Worm (Caenorhabditis elegans) whole organism, L4 larva: ENCODE results near the gene lrpc-1.

Experiments
- R02D3.7 ChIP-seq: fragments of 150-350 bp; sonication (generic microtip); optimal IDR thresholded peaks from 3 replicates; lab custom pipeline; 2014; ENCODE audit warnings: missing biosample characterization, missing genetic modification characterization
- T20F7.1 ChIP-seq: fragments of 200-800 bp; sonication (Bioruptor generic); optimal IDR thresholded peaks from 2 replicates; lab custom pipeline; 2018; ENCODE audit warnings: mild to moderate bottlenecking, missing genetic modification characterization, missing compliant biosample characterization
- ZK546.5 ChIP-seq, 2 experiments: sonication (generic microtip); optimal IDR thresholded peaks; 2 replicates each; lab custom pipeline; 2017; ENCODE audit warnings: missing biosample characterization in 2 of 2, missing genetic modification characterization in 2 of 2
- aha-1 ChIP-seq: fragments of 150-350 bp; peaks from one replicate; lab custom pipeline; 2014; ENCODE audit warnings: missing biosample characterization, missing genetic modification characterization
- arid-1 ChIP-seq: fragments of 200-800 bp; sonication (Bioruptor generic); conservative IDR thresholded peaks from 2 replicates; pipeline ENCODE4 v1.3.6; 2022; ENCODE audit warnings: missing genetic modification reagents, missing genetic modification characterization, missing compliant biosample characterization
- ceh-28 ChIP-seq: fragments of 150-350 bp; optimal IDR thresholded peaks from 2 replicates; lab custom pipeline; 2014; ENCODE audit warnings: missing biosample characterization, missing genetic modification reagents, missing genetic modification characterization
- daf-16 ChIP-seq, 3 experiments: sonication (generic microtip); optimal IDR thresholded peaks; 2 replicates each; lab custom pipeline; 2016 to 2017; ENCODE audit warnings: missing genetic modification characterization in 3 of 3, missing genetic modification reagents in 3 of 3, mild to moderate bottlenecking in 2 of 3, missing compliant biosample characterization in 2 of 3, missing biosample characterization in 1 of 3, moderate library complexity in 1 of 3
- daf-19 ChIP-seq: fragments of 200-800 bp; sonication (Bioruptor generic); conservative IDR thresholded peaks from 2 replicates; pipeline ENCODE4 v1.3.6; 2022; ENCODE audit warnings: missing genetic modification characterization, missing compliant biosample characterization
- dpl-1 ChIP-seq: fragments of 150-350 bp; optimal IDR thresholded peaks from 2 replicates; lab custom pipeline; 2014; ENCODE audit warnings: missing biosample characterization, missing genetic modification reagents, missing genetic modification characterization
- duxl-1 ChIP-seq: sonication (generic microtip); optimal IDR thresholded peaks from 2 replicates; lab custom pipeline; 2016; ENCODE audit warnings: mild to moderate bottlenecking, missing genetic modification characterization, moderate library complexity, missing compliant biosample characterization; ENCODE audit not compliant: poor library complexity
- dve-1 ChIP-seq: sonication (generic microtip); optimal IDR thresholded peaks from 2 replicates; lab custom pipeline; 2017; ENCODE audit warnings: antibody characterized with exemption, mild to moderate bottlenecking, missing genetic modification characterization, missing compliant biosample characterization; ENCODE audit not compliant: insufficient read depth
- egl-43 ChIP-seq: fragments of 200-800 bp; sonication (Bioruptor generic); IDR thresholded peaks from 2 replicates; pipeline ENCODE4 v1.3.6; 2022; ENCODE audit warnings: missing genetic modification reagents, missing genetic modification characterization, missing compliant biosample characterization
- hlh-11 ChIP-seq: fragments of 200-800 bp; sonication (Bioruptor generic); optimal IDR thresholded peaks from 2 replicates; lab custom pipeline; 2018; ENCODE audit warnings: mild to moderate bottlenecking, missing genetic modification characterization, missing compliant biosample characterization
- hlh-30 ChIP-seq: sonication (generic microtip); optimal IDR thresholded peaks from 2 replicates; lab custom pipeline; 2017; ENCODE audit warnings: antibody characterized with exemption, mild to moderate bottlenecking, missing genetic modification characterization, missing compliant biosample characterization; ENCODE audit not compliant: insufficient read depth
- hmg-1.1 ChIP-seq: fragments of 200-800 bp; sonication (Bioruptor generic); IDR thresholded peaks from 2 replicates; pipeline ENCODE4 v1.3.6; 2022; ENCODE audit warnings: missing genetic modification reagents, missing genetic modification characterization, missing compliant biosample characterization
- jun-1 ChIP-seq: fragments of 150-350 bp; optimal IDR thresholded peaks from 2 replicates; lab custom pipeline; 2014; ENCODE audit warnings: missing biosample characterization, missing genetic modification reagents, missing genetic modification characterization
- lin-13 ChIP-seq: fragments of 150-350 bp; optimal IDR thresholded peaks from 2 replicates; lab custom pipeline; 2014; ENCODE audit warnings: missing biosample characterization, missing genetic modification reagents, missing genetic modification characterization
- lin-38 ChIP-seq: fragments of 200-800 bp; sonication (Bioruptor generic); IDR thresholded peaks from 2 replicates; pipeline ENCODE4 v1.3.6; 2022; ENCODE audit warnings: missing genetic modification reagents, missing genetic modification characterization, missing compliant biosample characterization
- lin-39 ChIP-seq: fragments of 150-350 bp; optimal IDR thresholded peaks from 2 replicates; lab custom pipeline; 2014; ENCODE audit warnings: missing biosample characterization, missing genetic modification reagents, missing genetic modification characterization
- lsy-2 ChIP-seq, 2 experiments: fragments of 150-350 bp in 1 of 2; sonication (generic microtip) in 1 of 2; optimal IDR thresholded peaks; 2 replicates each; lab custom pipeline; 2014 to 2017; ENCODE audit warnings: missing biosample characterization in 2 of 2, missing genetic modification characterization in 2 of 2
- mep-1 ChIP-seq: fragments of 150-350 bp; sonication (generic microtip); optimal IDR thresholded peaks from 3 replicates; lab custom pipeline; 2014; ENCODE audit warnings: missing biosample characterization, missing genetic modification characterization
- mes-2 ChIP-seq: sonication (generic microtip); optimal IDR thresholded peaks from 2 replicates; lab custom pipeline; 2016; ENCODE audit warnings: missing genotype, mild to moderate bottlenecking, missing genetic modification characterization, missing compliant biosample characterization; ENCODE audit not compliant: poor library complexity, severe bottlenecking
- mxl-2 ChIP-seq: fragments of 200-800 bp; sonication (Bioruptor generic); conservative IDR thresholded peaks from 2 replicates; pipeline ENCODE4 v1.3.6; 2022; ENCODE audit warnings: missing genetic modification reagents, missing genetic modification characterization, missing compliant biosample characterization
- nhr-11 ChIP-seq: fragments of 150-350 bp; optimal IDR thresholded peaks from 2 replicates; lab custom pipeline; 2014; ENCODE audit warnings: missing biosample characterization, missing genetic modification characterization
- nhr-25 ChIP-seq: sonication (generic microtip); optimal IDR thresholded peaks from 2 replicates; lab custom pipeline; 2017; ENCODE audit warnings: missing genetic modification characterization, mild to moderate bottlenecking, missing compliant biosample characterization, antibody characterized with exemption, moderate library complexity, borderline replicate concordance; ENCODE audit not compliant: insufficient read depth
- nhr-48 ChIP-seq: sonication (generic microtip); optimal IDR thresholded peaks from 2 replicates; lab custom pipeline; 2016; ENCODE audit warnings: mild to moderate bottlenecking, missing genetic modification characterization, missing compliant biosample characterization
- nhr-6 ChIP-seq: fragments of 150-350 bp; optimal IDR thresholded peaks from 2 replicates; lab custom pipeline; 2014; ENCODE audit warnings: missing biosample characterization, missing genetic modification characterization
- nhr-76 ChIP-seq: fragments of 150-350 bp; optimal IDR thresholded peaks from 2 replicates; lab custom pipeline; 2014; ENCODE audit warnings: missing biosample characterization, missing genetic modification characterization
- nhr-77 ChIP-seq: fragments of 150-350 bp; optimal IDR thresholded peaks from 2 replicates; lab custom pipeline; 2014; ENCODE audit warnings: missing biosample characterization, missing genetic modification characterization
- pha-4 ChIP-seq, 2 experiments: fragments of 150-350 bp in 1 of 2; fragments of 200-800 bp in 1 of 2; sonication (Bioruptor generic) in 1 of 2; IDR thresholded peaks in 1 of 2; optimal IDR thresholded peaks in 1 of 2; 2 replicates each; pipeline versions ENCODE4 v1.3.6 to Lab custom; 2014 to 2022; ENCODE audit warnings: missing genetic modification characterization in 2 of 2, missing genetic modification reagents in 2 of 2, missing biosample characterization in 1 of 2, missing compliant biosample characterization in 1 of 2
- rbr-2 ChIP-seq: sonication (generic microtip); optimal IDR thresholded peaks from 2 replicates; lab custom pipeline; 2016; ENCODE audit warnings: missing genotype, missing genetic modification characterization, missing compliant biosample characterization
- snpc-4 ChIP-seq: fragments of 150-350 bp; optimal IDR thresholded peaks from 2 replicates; lab custom pipeline; 2014; ENCODE audit warnings: missing biosample characterization, missing genetic modification characterization
- spr-3 ChIP-seq: fragments of 200-800 bp; sonication (Bioruptor generic); optimal IDR thresholded peaks from 2 replicates; lab custom pipeline; 2018; ENCODE audit warnings: mild to moderate bottlenecking, missing genetic modification characterization, missing compliant biosample characterization
- tra-1 ChIP-seq: fragments of 200-800 bp; sonication (Bioruptor generic); IDR thresholded peaks from 2 replicates; pipeline ENCODE4 v1.3.6; 2022; ENCODE audit warnings: missing genetic modification reagents, missing genetic modification characterization, missing compliant biosample characterization
- unc-130 ChIP-seq: sonication (generic microtip); optimal IDR thresholded peaks from 2 replicates; lab custom pipeline; 2016; ENCODE audit warnings: missing genetic modification reagents, missing genetic modification characterization, missing compliant biosample characterization
- unc-39 ChIP-seq: sonication (generic microtip); optimal IDR thresholded peaks from 2 replicates; lab custom pipeline; 2017; ENCODE audit warnings: missing biosample characterization, missing genetic modification characterization
- unc-62 ChIP-seq, 3 experiments: fragments of 150-350 bp in 1 of 3; sonication (generic microtip); optimal IDR thresholded peaks in 2 of 3; peaks in 1 of 3; 1 replicate in 1 of 3; 2 replicates in 2 of 3; lab custom pipeline; 2014 to 2017; ENCODE audit warnings: missing biosample characterization in 3 of 3, missing genetic modification characterization in 3 of 3, missing genetic modification reagents in 3 of 3, missing genotype in 1 of 3
- vab-7 ChIP-seq: fragments of 200-800 bp; sonication (Bioruptor generic); IDR thresholded peaks from 2 replicates; pipeline ENCODE4 v1.3.6; 2022; ENCODE audit warnings: missing genetic modification reagents, missing genetic modification characterization, missing compliant biosample characterization
- zag-1 ChIP-seq: fragments of 150-350 bp; optimal IDR thresholded peaks from 2 replicates; lab custom pipeline; 2014; ENCODE audit warnings: missing biosample characterization, missing genetic modification characterization
- zfp-3 ChIP-seq: fragments of 200-800 bp; sonication (Bioruptor generic); conservative IDR thresholded peaks from 2 replicates; pipeline ENCODE4 v1.3.6; 2022; ENCODE audit warnings: missing genetic modification reagents, missing genetic modification characterization, missing compliant biosample characterization

Gene lrpc-1

DNA sequence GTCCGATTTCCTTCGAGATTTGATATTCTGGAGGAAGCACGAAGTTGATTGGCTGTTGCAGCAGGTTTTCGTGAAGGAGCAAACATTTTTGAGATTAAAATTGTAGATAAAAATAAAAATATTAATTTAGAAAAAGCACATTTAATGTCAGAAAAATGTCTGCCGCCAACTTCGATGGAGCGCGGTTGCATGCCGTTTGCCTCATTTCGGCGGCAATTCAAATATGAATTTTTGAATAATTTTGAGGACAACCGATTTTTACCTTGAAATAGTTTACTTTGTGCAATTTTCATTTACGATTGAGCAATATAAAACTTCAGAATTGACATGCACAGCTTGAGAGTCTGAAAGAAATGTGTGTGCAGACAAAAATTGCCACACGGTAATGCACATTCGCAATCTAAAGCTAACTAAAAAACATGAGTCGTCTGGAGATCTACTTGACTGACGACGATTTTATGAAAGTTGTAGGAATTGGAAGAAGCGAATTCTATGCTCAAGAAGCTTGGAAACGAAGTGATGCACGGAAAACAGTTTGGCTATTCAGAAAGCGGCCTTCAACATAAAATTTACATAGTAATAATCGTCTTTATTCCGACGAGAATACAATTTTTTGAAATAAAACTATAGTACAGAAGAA is 16.5 kb downstream of the lrpc-1 start, which contains the start of gene zhit-1:
TSS of gene zhit-1 (minus strand) at position 161 of the 640 bp plus-strand sequence.
- TF ChIP-seq lin-38 (peak; percentile 91), jun-1 (tag; lab: Kevin White, UChicago) (no peak), pha-4 (GFP tag; IDR thresholded peaks at IDR 0.05; lab: Robert Waterston, UW) (no peak), pha-4 (tag; optimal IDR thresholded peaks at IDR 0.05; lab: Kevin White, UChicago) (peak; percentile 15), hmg-1.1 (no peak), hlh-30 (tag; lab: Kevin White, UChicago) (peak; percentile 24), snpc-4 (tag; lab: Kevin White, UChicago) (peak; percentile 6), dpl-1 (GFP tag; lab: Kevin White, UChicago) (peak; percentile 88), aha-1 (tag; lab: Kevin White, UChicago) (peak; percentile 91), mes-2 (tag; lab: Kevin White, UChicago) (peak; percentile 67), lsy-2 (tag; optimal IDR thresholded peaks at IDR 0.05; lab: Kevin White, UChicago) (peak in 1 of 2 experiments; percentile 54), zfp-3 (GFP tag; lab: Robert Waterston, UW) (no peak), nhr-6 (tag; lab: Kevin White, UChicago) (peak; percentile 56)

DNA sequence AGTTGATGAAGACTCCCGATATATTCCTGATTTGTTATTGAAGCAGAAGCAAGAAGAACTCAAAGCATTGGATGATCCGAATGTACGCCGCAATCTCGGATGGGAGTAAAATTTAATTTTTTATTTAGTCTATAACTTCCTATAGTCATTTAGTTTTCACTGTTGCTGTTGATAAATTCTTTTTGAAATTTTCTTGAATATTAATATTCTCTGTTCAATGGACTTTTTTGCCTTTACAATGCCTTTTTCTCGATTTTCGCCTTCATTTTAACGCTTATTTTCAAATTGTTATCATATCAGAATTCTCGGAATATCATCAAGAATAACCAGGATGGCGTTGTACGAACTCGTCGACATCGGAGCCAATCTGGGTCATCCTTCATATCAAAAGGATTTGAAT is 18.7 kb downstream of the lrpc-1 start, which contains the start of gene crn-2:
TSS of gene crn-2 (plus strand) at position 301 of the 400 bp plus-strand sequence.
- TF ChIP-seq unc-130: no peak
- peak; percentile 44 for TF ChIP-seq aha-1 (tag; lab: Kevin White, UChicago)

DNA sequence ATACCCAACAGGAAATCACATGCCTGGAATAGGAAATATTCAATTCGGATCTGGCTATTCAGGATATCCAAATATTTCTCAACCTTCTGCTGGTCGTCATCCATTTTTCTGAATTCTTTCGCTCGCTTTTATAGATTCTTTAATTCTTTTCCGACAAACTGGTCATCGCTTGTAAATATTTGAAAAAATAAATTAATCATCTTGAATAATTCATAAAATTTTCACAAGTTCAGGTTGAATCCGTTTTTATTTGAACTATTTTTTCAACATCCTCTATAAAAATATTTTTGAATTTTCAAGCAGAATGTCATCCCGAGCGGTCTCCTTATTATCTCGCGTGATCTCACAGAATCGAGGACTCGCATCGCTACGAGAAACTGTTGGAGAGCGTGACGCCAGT is 19.6 kb downstream of the lrpc-1 start, which contains the start of gene mrpl-48:
TSS of gene mrpl-48 (plus strand) at position 301 of the 400 bp plus-strand sequence.
- TF ChIP-seq mes-2 (tag; lab: Kevin White, UChicago) (no peak), daf-19 (GFP tag; lab: Robert Waterston, UW) (no peak), daf-16 (GFP tag; optimal IDR thresholded peaks at IDR 0.05; lab: Kevin White, UChicago) (no peak), daf-16 (tag; optimal IDR thresholded peaks at IDR 0.05; lab: Kevin White, UChicago) (no peak), hlh-30 (tag; lab: Kevin White, UChicago) (no peak), vab-7 (no peak), lin-13 (GFP tag; lab: Kevin White, UChicago) (no peak), mxl-2 (GFP tag; lab: Robert Waterston, UW) (no peak), arid-1 (GFP tag; lab: Robert Waterston, UW) (no peak), lsy-2 (tag; optimal IDR thresholded peaks at IDR 0.05; lab: Kevin White, UChicago) (no peak), lin-39 (tag; lab: Kevin White, UChicago) (no peak), spr-3 (GFP tag; lab: Kevin White, UChicago) (no peak), nhr-76 (tag; lab: Kevin White, UChicago) (no peak), zfp-3 (GFP tag; lab: Robert Waterston, UW) (no peak), ceh-28 (tag; lab: Kevin White, UChicago) (no peak), duxl-1 (tag; lab: Kevin White, UChicago) (no peak), nhr-48 (tag; lab: Kevin White, UChicago) (no peak), unc-39 (tag; lab: Kevin White, UChicago) (no peak), ZK546.5 (tag; optimal IDR thresholded peaks at IDR 0.05; lab: Kevin White, UChicago) (no peak)

DNA sequence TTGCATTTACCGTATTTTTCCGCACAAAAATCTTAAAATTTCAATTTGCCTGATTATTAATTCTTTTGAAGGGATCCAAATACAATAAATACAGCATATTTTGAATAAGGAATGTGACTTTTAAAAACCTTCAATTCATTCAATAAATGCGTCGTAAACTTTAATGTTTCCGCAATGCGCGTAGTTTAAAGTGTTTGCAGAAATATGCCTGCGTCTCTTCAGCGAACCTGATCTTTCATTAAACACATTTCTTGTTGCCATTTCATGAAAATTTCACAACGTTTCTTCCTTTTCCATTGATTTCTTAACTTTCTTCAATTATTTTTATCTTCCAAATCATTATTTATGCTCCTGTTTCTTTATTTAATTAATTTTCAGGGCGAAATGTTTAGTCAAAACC is 20.7 kb downstream of the lrpc-1 start, which contains the start of gene vps-37:
TSS of gene vps-37 (plus strand) at position 378 of the 400 bp plus-strand sequence.
- TF ChIP-seq nhr-77 (tag; lab: Kevin White, UChicago) (peak; percentile 42), zag-1 (tag; lab: Kevin White, UChicago) (no peak), egl-43 (GFP tag; lab: Robert Waterston, UW) (no peak), rbr-2 (tag; lab: Kevin White, UChicago) (peak; percentile 45), nhr-25 (tag; lab: Kevin White, UChicago) (no peak), T20F7.1 (GFP tag; lab: Kevin White, UChicago) (no peak), R02D3.7 (tag; lab: Kevin White, UChicago) (no peak), nhr-11 (tag; lab: Kevin White, UChicago) (peak; percentile 63), unc-62 (GFP tag; optimal IDR thresholded peaks at IDR 0.05 in 1 of 2; lab: Kevin White, UChicago) (peak in 1 of 2 experiments; percentile 42), unc-62 (tag; optimal IDR thresholded peaks at IDR 0.05; lab: Kevin White, UChicago) (no peak), hmg-1.1 (peak; percentile 74), mes-2 (tag; lab: Kevin White, UChicago) (peak; percentile 90), tra-1 (GFP tag; lab: Robert Waterston, UW) (0 out of 2 replicates have a peak, but pooled peaks have one; percentile 19), mep-1 (peak; percentile 84), lin-13 (GFP tag; lab: Kevin White, UChicago) (peak; percentile 33), dve-1 (tag; lab: Kevin White, UChicago) (peak; percentile 86), hlh-11 (peak; percentile 35), daf-16 (GFP tag; optimal IDR thresholded peaks at IDR 0.05; lab: Kevin White, UChicago) (no peak), daf-16 (tag; optimal IDR thresholded peaks at IDR 0.05; lab: Kevin White, UChicago) (peak; percentile 70)
